Fruit fly (Drosophila melanogaster) whole organism, embryonic: ENCODE data around the gene Os-C.

Experiments
- BEAF-32 ChIP-seq: fragments of 200-800 bp; sonication (Bioruptor generic); optimal IDR thresholded peaks from 3 replicates; lab custom pipeline; 2017; ENCODE audit warnings: missing biosample characterization, missing genetic modification characterization, mild to moderate bottlenecking, moderate library complexity, missing genetic modification reagents
- CG10267 ChIP-seq: fragments of 200-800 bp; sonication (Bioruptor generic); optimal IDR thresholded peaks from 2 replicates; lab custom pipeline; 2018; ENCODE audit warnings: missing biosample characterization, mild to moderate bottlenecking, missing genetic modification characterization, moderate library complexity
- CG10431 ChIP-seq: fragments of 200-800 bp; sonication (Bioruptor generic); optimal IDR thresholded peaks from 3 replicates; lab custom pipeline; 2018; ENCODE audit warnings: missing biosample characterization, mild to moderate bottlenecking, missing genetic modification characterization
- CG11723 ChIP-seq: fragments of 200-800 bp; sonication (Bioruptor generic); optimal IDR thresholded peaks from 2 replicates; lab custom pipeline; 2017; ENCODE audit warnings: missing biosample characterization, mild to moderate bottlenecking, missing genetic modification characterization
- CG12769 ChIP-seq: fragments of 200-800 bp; sonication (Bioruptor generic); optimal IDR thresholded peaks from 2 replicates; lab custom pipeline; 2019; ENCODE audit warnings: missing biosample characterization, mild to moderate bottlenecking, missing genetic modification characterization, moderate library complexity
- CG14667 ChIP-seq: fragments of 200-800 bp; sonication (Bioruptor generic); IDR thresholded peaks from 2 replicates; pipeline ENCODE4 v1.3.6; 2022; ENCODE audit warnings: missing biosample characterization, missing genetic modification characterization
- CG15073 ChIP-seq: fragments of 200-800 bp; sonication (Bioruptor generic); optimal IDR thresholded peaks from 2 replicates; lab custom pipeline; 2016; ENCODE audit warnings: missing biosample characterization, missing genetic modification characterization
- CG16813 ChIP-seq: fragments of 200-800 bp; sonication (Bioruptor generic); IDR thresholded peaks from 3 replicates; pipeline ENCODE4 v1.3.6; 2022; ENCODE audit warnings: missing biosample characterization, missing genetic modification characterization; ENCODE audit not compliant: partially characterized antibody
- CG17361 ChIP-seq: fragments of 200-800 bp; sonication (Bioruptor generic); IDR thresholded peaks from 3 replicates; pipeline ENCODE4 v1.3.6; 2022; ENCODE audit warnings: missing biosample characterization, missing genetic modification characterization
- CG18476 ChIP-seq: fragments of 200-800 bp; sonication (Bioruptor generic); optimal IDR thresholded peaks from 2 replicates; lab custom pipeline; 2016; ENCODE audit warnings: missing biosample characterization, mild to moderate bottlenecking, missing genetic modification characterization
- CG30020 ChIP-seq: fragments of 200-800 bp; optimal IDR thresholded peaks from 2 replicates; lab custom pipeline; 2019; ENCODE audit warnings: missing biosample characterization, mild to moderate bottlenecking, missing genetic modification characterization, moderate library complexity
- CG32767 ChIP-seq: fragments of 200-800 bp; sonication (Bioruptor generic); IDR thresholded peaks from 2 replicates; pipeline ENCODE4 v1.3.6; 2022; ENCODE audit warnings: missing biosample characterization, missing genetic modification characterization
- CG34224 ChIP-seq: fragments of 200-800 bp; sonication (Bioruptor generic); IDR thresholded peaks from 3 replicates; pipeline ENCODE4 v1.3.6; 2022; ENCODE audit warnings: missing biosample characterization, missing genetic modification characterization; ENCODE audit not compliant: partially characterized antibody
- CG34376 ChIP-seq: fragments of 200-800 bp; sonication (Bioruptor generic); optimal IDR thresholded peaks from 2 replicates; lab custom pipeline; 2018; ENCODE audit warnings: missing biosample characterization, mild to moderate bottlenecking, missing genetic modification characterization
- CG7271 ChIP-seq: fragments of 200-800 bp; sonication (Bioruptor generic); optimal IDR thresholded peaks from 2 replicates; lab custom pipeline; 2018; ENCODE audit warnings: missing biosample characterization, mild to moderate bottlenecking, missing genetic modification characterization, moderate library complexity
- CG9215 ChIP-seq: fragments of 200-800 bp; sonication (Bioruptor generic); IDR thresholded peaks from 2 replicates; pipeline ENCODE4 v1.3.6; 2022; ENCODE audit warnings: missing biosample characterization, missing genetic modification characterization
- Fer3 ChIP-seq: fragments of 200-800 bp; sonication (Bioruptor generic); optimal IDR thresholded peaks from 2 replicates; lab custom pipeline; 2018; ENCODE audit warnings: missing biosample characterization, mild to moderate bottlenecking, missing genetic modification characterization, moderate library complexity
- GATAe ChIP-seq: fragments of 200-800 bp; sonication (Bioruptor generic); conservative IDR thresholded peaks from 2 replicates; pipeline ENCODE4 v1.3.6; 2022; ENCODE audit warnings: missing biosample characterization, missing genetic modification characterization
- H2.0 ChIP-seq: fragments of 200-800 bp; sonication (Bioruptor generic); IDR thresholded peaks from 2 replicates; pipeline ENCODE4 v1.3.6; 2022; ENCODE audit warnings: missing biosample characterization, missing genetic modification characterization
- Hr78 ChIP-seq, 2 experiments: fragments of 200-800 bp in 1 of 2; fragments of >200 bp in 1 of 2; sonication (Bioruptor generic) in 1 of 2; optimal IDR thresholded peaks; 2 replicates each; lab custom pipeline; 2017 to 2019; ENCODE audit warnings: missing biosample characterization in 2 of 2, missing genetic modification characterization in 2 of 2, mild to moderate bottlenecking in 1 of 2, moderate library complexity in 1 of 2
- Hsf ChIP-seq: fragments of 200-800 bp; sonication (Bioruptor generic); optimal IDR thresholded peaks from 3 replicates; lab custom pipeline; 2016; ENCODE audit warnings: missing biosample characterization, missing genetic modification characterization
- Max ChIP-seq: fragments of 200-800 bp; sonication (Bioruptor generic); optimal IDR thresholded peaks from 2 replicates; lab custom pipeline; 2016; ENCODE audit warnings: missing biosample characterization, mild to moderate bottlenecking, missing genetic modification characterization
- Meics ChIP-seq: fragments of 200-800 bp; sonication (Bioruptor generic); optimal IDR thresholded peaks from 2 replicates; lab custom pipeline; 2017; ENCODE audit warnings: missing biosample characterization, mild to moderate bottlenecking, missing genetic modification characterization
- Nf-YC ChIP-seq: fragments of 200-800 bp; optimal IDR thresholded peaks from 3 replicates; lab custom pipeline; 2019; ENCODE audit warnings: missing biosample characterization, mild to moderate bottlenecking, missing genetic modification characterization, moderate library complexity
- PHDP ChIP-seq: fragments of 200-800 bp; sonication (Bioruptor generic); optimal IDR thresholded peaks from 3 replicates; lab custom pipeline; 2018; ENCODE audit warnings: missing biosample characterization, mild to moderate bottlenecking, missing genetic modification characterization, moderate library complexity
- Pdp1 ChIP-seq, 2 experiments: fragments of 200-800 bp; sonication (Bioruptor generic); optimal IDR thresholded peaks; 3 replicates each; lab custom pipeline; 2016; ENCODE audit warnings: missing biosample characterization in 2 of 2, missing genetic modification characterization in 2 of 2, mild to moderate bottlenecking in 1 of 2, moderate library complexity in 1 of 2
- Scr ChIP-seq: fragments of 200-800 bp; sonication (Bioruptor generic); IDR thresholded peaks from 2 replicates; pipeline ENCODE4 v1.3.6; 2022; ENCODE audit warnings: missing biosample characterization, missing genetic modification characterization; ENCODE audit not compliant: partially characterized antibody
- ac ChIP-seq: fragments of 200-800 bp; sonication (Bioruptor generic); optimal IDR thresholded peaks from 3 replicates; lab custom pipeline; 2017; ENCODE audit warnings: missing biosample characterization, mild to moderate bottlenecking, missing genetic modification characterization
- cas ChIP-seq: fragments of 200-800 bp; sonication (Bioruptor generic); IDR thresholded peaks from 2 replicates; pipeline ENCODE4 v1.3.6; 2022; ENCODE audit warnings: missing biosample characterization, missing genetic modification characterization
- corto ChIP-seq: fragments of 200-800 bp; sonication (Bioruptor generic); optimal IDR thresholded peaks from 2 replicates; lab custom pipeline; 2016; ENCODE audit warnings: missing biosample characterization, mild to moderate bottlenecking, missing genetic modification characterization, moderate library complexity
- crp ChIP-seq, 2 experiments: fragments of 200-800 bp; sonication (Bioruptor generic); optimal IDR thresholded peaks; 2 replicates in 1 of 2; 3 replicates in 1 of 2; lab custom pipeline; 2017; ENCODE audit warnings: missing biosample characterization in 2 of 2, missing genetic modification characterization in 2 of 2, mild to moderate bottlenecking in 1 of 2, moderate library complexity in 1 of 2
- cwo ChIP-seq: fragments of 200-800 bp; sonication (Bioruptor generic); optimal IDR thresholded peaks from 3 replicates; lab custom pipeline; 2017; ENCODE audit warnings: missing biosample characterization, missing genetic modification characterization, mild to moderate bottlenecking, moderate library complexity, missing genetic modification reagents
- da ChIP-seq: fragments of 200-800 bp; sonication (Bioruptor generic); optimal IDR thresholded peaks from 2 replicates; lab custom pipeline; 2016; ENCODE audit warnings: missing biosample characterization, missing genetic modification characterization
- ems ChIP-seq: fragments of 200-800 bp; sonication (Bioruptor generic); optimal IDR thresholded peaks from 3 replicates; lab custom pipeline; 2016; ENCODE audit warnings: missing biosample characterization, missing genetic modification characterization
- en ChIP-seq: fragments of 200-800 bp; sonication (Bioruptor generic); optimal IDR thresholded peaks from 2 replicates; lab custom pipeline; 2016; ENCODE audit warnings: missing biosample characterization, missing genetic modification characterization
- fd102C ChIP-seq: fragments of 200-800 bp; sonication (Bioruptor generic); optimal IDR thresholded peaks from 2 replicates; lab custom pipeline; 2018; ENCODE audit warnings: missing biosample characterization, mild to moderate bottlenecking, missing genetic modification characterization, moderate library complexity
- gce ChIP-seq: fragments of 200-800 bp; sonication (Bioruptor generic); IDR thresholded peaks from 3 replicates; pipeline ENCODE4 v1.3.6; 2022; ENCODE audit warnings: missing biosample characterization, missing genetic modification characterization
- gsb-n ChIP-seq: fragments of 200-800 bp; sonication (Bioruptor generic); optimal IDR thresholded peaks from 3 replicates; lab custom pipeline; 2018; ENCODE audit warnings: missing biosample characterization, mild to moderate bottlenecking, missing genetic modification characterization
- hbn ChIP-seq: fragments of 200-800 bp; sonication (Bioruptor generic); IDR thresholded peaks from 2 replicates; pipeline ENCODE4 v1.3.6; 2022; ENCODE audit warnings: missing biosample characterization, missing genetic modification characterization; ENCODE audit not compliant: partially characterized antibody
- lbe ChIP-seq: fragments of 200-800 bp; sonication (Bioruptor generic); optimal IDR thresholded peaks from 2 replicates; lab custom pipeline; 2016; ENCODE audit warnings: missing biosample characterization, mild to moderate bottlenecking, missing genetic modification characterization
- p53 ChIP-seq: fragments of 200-800 bp; sonication (Bioruptor generic); optimal IDR thresholded peaks from 2 replicates; lab custom pipeline; 2016; ENCODE audit warnings: missing biosample characterization, missing genetic modification characterization
- pb ChIP-seq: fragments of 200-800 bp; sonication (Bioruptor generic); optimal IDR thresholded peaks from 3 replicates; lab custom pipeline; 2016; ENCODE audit warnings: missing biosample characterization, missing genetic modification characterization
- row ChIP-seq: fragments of 200-800 bp; sonication (Bioruptor generic); IDR thresholded peaks from 3 replicates; pipeline ENCODE4 v1.3.6; 2022; ENCODE audit warnings: missing biosample characterization, missing genetic modification characterization
- slbo ChIP-seq: fragments of 200-800 bp; sonication (Bioruptor generic); IDR thresholded peaks from 2 replicates; pipeline ENCODE4 v1.3.6; 2022; ENCODE audit warnings: missing biosample characterization, missing genetic modification characterization
- sug ChIP-seq: fragments of 200-800 bp; optimal IDR thresholded peaks from 2 replicates; lab custom pipeline; 2019; ENCODE audit warnings: missing biosample characterization, mild to moderate bottlenecking, missing genetic modification characterization, moderate library complexity
- trem ChIP-seq: fragments of 200-800 bp; optimal IDR thresholded peaks from 3 replicates; lab custom pipeline; 2019; ENCODE audit warnings: missing biosample characterization, mild to moderate bottlenecking, missing genetic modification characterization, moderate library complexity
- vvl ChIP-seq: fragments of 200-800 bp; sonication (Bioruptor generic); IDR thresholded peaks from 2 replicates; pipeline ENCODE4 v1.3.6; 2022; ENCODE audit warnings: missing biosample characterization, missing genetic modification characterization

Gene Os-C

dm6 chr3R:7977011-7977925 is 1.5 kb upstream of the Os-C start (continued):
- peak; percentile 6 for TF ChIP-seq cwo (GFP tag; lab: Kevin White, UChicago)
- TF ChIP-seq CG17361 (GFP tag; lab: Robert Waterston, UW), result peak; percentile 36; the same call in 1 of the 3 replicates
- TF ChIP-seq gce (GFP tag; lab: Robert Waterston, UW), result no peak
- no peak for TF ChIP-seq lbe (GFP tag; lab: Kevin White, UChicago)
- TF ChIP-seq Fer3 (tag; lab: Kevin White, UChicago), result no peak
- peak; percentile 21; the same call in 1 of the 3 replicates for TF ChIP-seq row (GFP tag; lab: Robert Waterston, UW)
- TF ChIP-seq CG12769 (tag; lab: Kevin White, UChicago), result peak; percentile 63
- TF ChIP-seq Scr (GFP tag; lab: Robert Waterston, UW), result 0 out of 2 replicates have a peak, but pooled peaks have one; percentile 36
- TF ChIP-seq CG11723 (GFP tag; lab: Kevin White, UChicago), result no peak
- TF ChIP-seq ac (GFP tag; lab: Kevin White, UChicago), result no peak
- TF ChIP-seq CG14667 (GFP tag; lab: Robert Waterston, UW), result no peak
- TF ChIP-seq GATAe (GFP tag; lab: Robert Waterston, UW), result no peak
- TF ChIP-seq CG7271 (tag; lab: Kevin White, UChicago), result peak; percentile 15
- no peak for TF ChIP-seq CG34224 (GFP tag; lab: Robert Waterston, UW)
- peak; percentile 56 for TF ChIP-seq CG10267 (tag; lab: Kevin White, UChicago)
- peak; percentile 33 for TF ChIP-seq da (GFP tag; lab: Kevin White, UChicago)
- TF ChIP-seq trem (tag; lab: Kevin White, UChicago), result peak; percentile 80
- peak in 1 of 2 experiments; percentile 10 for TF ChIP-seq crp (GFP tag; optimal IDR thresholded peaks at IDR 0.05; lab: Kevin White, UChicago)
- peak; percentile 53 for TF ChIP-seq gsb-n (tag; lab: Kevin White, UChicago)
- peak; percentile 3 for TF ChIP-seq pb
- TF ChIP-seq cas (GFP tag; lab: Robert Waterston, UW), result no peak
- TF ChIP-seq BEAF-32 (GFP tag; lab: Kevin White, UChicago), result peak; percentile 55
- no peak for TF ChIP-seq H2.0 (GFP tag; lab: Robert Waterston, UW)
- TF ChIP-seq CG18476 (GFP tag; lab: Kevin White, UChicago), result no peak
- TF ChIP-seq CG32767 (GFP tag; lab: Robert Waterston, UW), result peak; percentile 58; the same call in 1 of the 2 replicates
- TF ChIP-seq corto, result peak; percentile 39
- no peak for TF ChIP-seq en (GFP tag; lab: Kevin White, UChicago)
- TF ChIP-seq CG10431 (GFP tag; lab: Kevin White, UChicago), result no peak
- TF ChIP-seq ems (GFP tag; lab: Kevin White, UChicago), result no peak
- no peak for TF ChIP-seq CG16813 (GFP tag; lab: Robert Waterston, UW)
- peak; percentile 10 to 94 for TF ChIP-seq Pdp1 (GFP tag; optimal IDR thresholded peaks at IDR 0.05; lab: Kevin White, UChicago)
- TF ChIP-seq fd102C (GFP tag; lab: Kevin White, UChicago), result no peak
- no peak for TF ChIP-seq hbn (GFP tag; lab: Robert Waterston, UW)
- no peak for TF ChIP-seq Hr78 (GFP tag; optimal IDR thresholded peaks at IDR 0.05; lab: Kevin White, UChicago)
- TF ChIP-seq p53 (GFP tag; lab: Kevin White, UChicago), result no peak
- 0 out of 2 replicates have a peak, but pooled peaks have one; percentile 47 for TF ChIP-seq vvl
- peak; percentile 62 for TF ChIP-seq sug (tag; lab: Kevin White, UChicago)
- peak; percentile 56 for TF ChIP-seq CG30020 (tag; lab: Kevin White, UChicago)
- no peak for TF ChIP-seq Max (GFP tag; lab: Kevin White, UChicago)
- no peak for TF ChIP-seq CG9215
- TF ChIP-seq Hsf (GFP tag; lab: Kevin White, UChicago), result no peak
- TF ChIP-seq Meics (GFP tag; lab: Kevin White, UChicago), result peak; percentile 12
- 0 out of 2 replicates have a peak, but pooled peaks have one; percentile 10 for TF ChIP-seq slbo (GFP tag; lab: Robert Waterston, UW)
- peak; percentile 86 for TF ChIP-seq CG34376 (GFP tag; lab: Kevin White, UChicago)
- peak; percentile 54 for TF ChIP-seq Nf-YC (tag; lab: Kevin White, UChicago)
- peak; percentile 31 for TF ChIP-seq PHDP (tag; lab: Kevin White, UChicago)
- no peak for TF ChIP-seq CG15073 (GFP tag; lab: Kevin White, UChicago)
